Fruit fly (Drosophila melanogaster) whole organism, wandering third instar larva: ENCODE results near the gene trr.
A peak's percentile ranks its signal among the peaks of the same experiment; 100 is the strongest.

Experiments
- Abd-B ChIP-seq: fragments of >200 bp; optimal IDR thresholded peaks from 2 replicates; lab custom pipeline; 2017; ENCODE audit warnings: missing biosample characterization, missing genetic modification characterization
- HLH106 ChIP-seq: fragments of 200-800 bp; optimal IDR thresholded peaks from 3 replicates; lab custom pipeline; 2019; ENCODE audit warnings: missing biosample characterization, mild to moderate bottlenecking, missing genetic modification characterization, moderate library complexity
- Hr78 ChIP-seq: fragments of >200 bp; optimal IDR thresholded peaks from 2 replicates; lab custom pipeline; 2017; ENCODE audit warnings: missing biosample characterization, missing genetic modification characterization
- Myc ChIP-seq: fragments of >200 bp; optimal IDR thresholded peaks from 2 replicates; lab custom pipeline; 2017

DNA sequence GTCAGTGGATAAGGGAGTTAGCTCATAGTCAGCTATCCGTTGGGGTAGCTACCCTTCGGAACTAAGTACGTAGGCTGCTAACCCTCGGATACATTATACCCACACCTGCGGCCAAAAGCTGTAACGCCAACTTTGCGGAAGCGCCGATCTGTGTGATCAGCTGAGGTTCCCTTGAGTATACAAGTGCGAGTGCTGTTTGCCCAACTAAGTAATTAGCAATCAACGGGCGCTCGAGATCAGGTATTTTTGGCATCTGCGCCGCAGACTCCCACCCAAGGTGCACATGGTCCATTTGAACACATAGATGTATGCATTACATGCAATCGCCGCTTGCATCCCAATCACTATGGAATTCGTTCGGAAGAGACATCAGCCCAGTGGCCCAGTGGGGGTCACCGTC is 35.7 kb downstream of the trr start:
- TF ChIP-seq HLH106: peak; percentile 17
- TF ChIP-seq Abd-B (GFP tag; lab: Kevin White, UChicago): no peak
- no peak for TF ChIP-seq Hr78 (GFP tag; lab: Kevin White, UChicago)
- TF ChIP-seq Myc (lab: Kevin White, UChicago): no peak
